Fruit fly (Drosophila melanogaster) whole organism, embryonic: Measurements from ENCODE around the gene ocn.
A peak's percentile ranks its signal among the peaks of the same experiment; 100 is the strongest.

ENCODE experiments used
- CG11723 ChIP-seq: fragments of 200-800 bp; sonication (Bioruptor generic); optimal IDR thresholded peaks from 2 replicates; lab custom pipeline; 2017; ENCODE audit warnings: missing biosample characterization, mild to moderate bottlenecking, missing genetic modification characterization
- CG12104 ChIP-seq: fragments of 200-800 bp; sonication (Bioruptor generic); optimal IDR thresholded peaks from 3 replicates; lab custom pipeline; 2016; ENCODE audit warnings: missing biosample characterization, missing genetic modification characterization
- CG13287 ChIP-seq: fragments of 200-800 bp; sonication (Bioruptor generic); IDR thresholded peaks from 2 replicates; pipeline ENCODE4 v1.3.6; 2022; ENCODE audit warnings: missing biosample characterization, missing genetic modification characterization; ENCODE audit not compliant: partially characterized antibody
- CG14860 ChIP-seq: fragments of 200-800 bp; sonication (Bioruptor generic); IDR thresholded peaks from 3 replicates; pipeline ENCODE4 v1.3.6; 2022; ENCODE audit warnings: missing biosample characterization, missing genetic modification characterization; ENCODE audit not compliant: partially characterized antibody
- CG15269 ChIP-seq: fragments of 200-800 bp; sonication (Bioruptor generic); optimal IDR thresholded peaks from 2 replicates; lab custom pipeline; 2018; ENCODE audit warnings: missing biosample characterization, mild to moderate bottlenecking, missing genetic modification characterization, moderate library complexity
- CG15696 ChIP-seq: fragments of 200-800 bp; sonication (Bioruptor generic); optimal IDR thresholded peaks from 2 replicates; lab custom pipeline; 2019; ENCODE audit warnings: missing biosample characterization, mild to moderate bottlenecking, missing genetic modification characterization, moderate library complexity
- CG1603 ChIP-seq: fragments of 200-800 bp; sonication (Bioruptor generic); optimal IDR thresholded peaks from 2 replicates; lab custom pipeline; 2019; ENCODE audit warnings: missing biosample characterization, mild to moderate bottlenecking, missing genetic modification characterization, moderate library complexity
- CG16815 ChIP-seq: fragments of 200-800 bp; sonication (Bioruptor generic); optimal IDR thresholded peaks from 3 replicates; lab custom pipeline; 2017; ENCODE audit warnings: missing biosample characterization, mild to moderate bottlenecking, missing genetic modification characterization
- CG18476 ChIP-seq: fragments of 200-800 bp; sonication (Bioruptor generic); optimal IDR thresholded peaks from 2 replicates; lab custom pipeline; 2016; ENCODE audit warnings: missing biosample characterization, mild to moderate bottlenecking, missing genetic modification characterization
- CG2116 ChIP-seq: fragments of 200-800 bp; sonication (Bioruptor generic); optimal IDR thresholded peaks from 3 replicates; lab custom pipeline; 2018; ENCODE audit warnings: missing biosample characterization, mild to moderate bottlenecking, missing genetic modification characterization
- CG2120 ChIP-seq: fragments of 200-800 bp; sonication (Bioruptor generic); optimal IDR thresholded peaks from 3 replicates; lab custom pipeline; 2016; ENCODE audit warnings: missing biosample characterization, missing genetic modification characterization
- CG2678 ChIP-seq: fragments of 200-800 bp; sonication (Bioruptor generic); optimal IDR thresholded peaks from 3 replicates; lab custom pipeline; 2019; ENCODE audit warnings: missing biosample characterization, mild to moderate bottlenecking, missing genetic modification characterization, moderate library complexity
- CG2889 ChIP-seq: fragments of 200-800 bp; sonication (Bioruptor generic); IDR thresholded peaks from 3 replicates; pipeline ENCODE4 v1.3.6; 2022; ENCODE audit warnings: missing biosample characterization, missing genetic modification characterization
- CG30020 ChIP-seq: fragments of 200-800 bp; optimal IDR thresholded peaks from 2 replicates; lab custom pipeline; 2019; ENCODE audit warnings: missing biosample characterization, mild to moderate bottlenecking, missing genetic modification characterization, moderate library complexity
- CG30403 ChIP-seq: fragments of 200-800 bp; sonication (Bioruptor generic); optimal IDR thresholded peaks from 3 replicates; lab custom pipeline; 2016; ENCODE audit warnings: missing biosample characterization, missing genetic modification characterization
- CG31365 ChIP-seq: fragments of 200-800 bp; sonication (Bioruptor generic); optimal IDR thresholded peaks from 2 replicates; lab custom pipeline; 2018; ENCODE audit warnings: missing biosample characterization, mild to moderate bottlenecking, missing genetic modification characterization
- CG32767 ChIP-seq: fragments of 200-800 bp; sonication (Bioruptor generic); IDR thresholded peaks from 2 replicates; pipeline ENCODE4 v1.3.6; 2022; ENCODE audit warnings: missing biosample characterization, missing genetic modification characterization
- CG3407 ChIP-seq: fragments of 200-800 bp; sonication (Bioruptor generic); optimal IDR thresholded peaks from 2 replicates; lab custom pipeline; 2018; ENCODE audit warnings: missing biosample characterization, mild to moderate bottlenecking, missing genetic modification characterization
- CG4404 ChIP-seq: fragments of 200-800 bp; sonication (Bioruptor generic); IDR thresholded peaks from 2 replicates; pipeline ENCODE4 v1.3.6; 2022; ENCODE audit warnings: missing biosample characterization, missing genetic modification characterization
- CG4730 ChIP-seq: fragments of 200-800 bp; sonication (Bioruptor generic); IDR thresholded peaks from 2 replicates; pipeline ENCODE4 v1.3.6; 2022; ENCODE audit warnings: missing biosample characterization, missing genetic modification characterization
- CG6689 ChIP-seq: fragments of 200-800 bp; sonication (Bioruptor generic); IDR thresholded peaks from 2 replicates; pipeline ENCODE4 v1.3.6; 2022; ENCODE audit warnings: missing biosample characterization, missing genetic modification characterization
- CG6854 ChIP-seq: fragments of 200-800 bp; sonication (Bioruptor generic); optimal IDR thresholded peaks from 3 replicates; lab custom pipeline; 2017; ENCODE audit warnings: missing biosample characterization, mild to moderate bottlenecking, missing genetic modification characterization
- CG8478 ChIP-seq: fragments of >200 bp; optimal IDR thresholded peaks from 2 replicates; lab custom pipeline; 2018
- CG9215 ChIP-seq: fragments of 200-800 bp; sonication (Bioruptor generic); IDR thresholded peaks from 2 replicates; pipeline ENCODE4 v1.3.6; 2022; ENCODE audit warnings: missing biosample characterization, missing genetic modification characterization
- CG9876 ChIP-seq: fragments of 200-800 bp; sonication (Bioruptor generic); optimal IDR thresholded peaks from 2 replicates; lab custom pipeline; 2016; ENCODE audit warnings: missing biosample characterization, missing genetic modification characterization
- Dfd ChIP-seq, 2 experiments: fragments of >200 bp; optimal IDR thresholded peaks; 2 replicates each; lab custom pipeline; 2017; ENCODE audit warnings: missing biosample characterization in 2 of 2, missing genetic modification characterization in 2 of 2
- E2f1 ChIP-seq: fragments of 200-800 bp; sonication (Bioruptor generic); IDR thresholded peaks from 2 replicates; pipeline ENCODE4 v1.3.6; 2022; ENCODE audit warnings: missing biosample characterization, missing genetic modification characterization
- Fer1 ChIP-seq: fragments of 200-800 bp; sonication (Bioruptor generic); optimal IDR thresholded peaks from 2 replicates; lab custom pipeline; 2017; ENCODE audit warnings: missing biosample characterization, mild to moderate bottlenecking, missing genetic modification characterization
- Hr3 ChIP-seq: fragments of 200-800 bp; sonication (Bioruptor generic); optimal IDR thresholded peaks from 3 replicates; lab custom pipeline; 2016; ENCODE audit warnings: missing biosample characterization, missing genetic modification characterization
- Lpt ChIP-seq: fragments of >200 bp; optimal IDR thresholded peaks from 2 replicates; lab custom pipeline; 2018; ENCODE audit warnings: missing biosample characterization, missing genetic modification characterization
- Meics ChIP-seq: fragments of 200-800 bp; sonication (Bioruptor generic); optimal IDR thresholded peaks from 2 replicates; lab custom pipeline; 2017; ENCODE audit warnings: missing biosample characterization, mild to moderate bottlenecking, missing genetic modification characterization
- NfI ChIP-seq: fragments of 200-800 bp; sonication (Bioruptor generic); optimal IDR thresholded peaks from 3 replicates; lab custom pipeline; 2018; ENCODE audit warnings: missing biosample characterization, mild to moderate bottlenecking, missing genetic modification characterization, moderate library complexity
- Pdp1 ChIP-seq, 2 experiments: fragments of 200-800 bp; sonication (Bioruptor generic); optimal IDR thresholded peaks; 3 replicates each; lab custom pipeline; 2016; ENCODE audit warnings: missing biosample characterization in 2 of 2, missing genetic modification characterization in 2 of 2, mild to moderate bottlenecking in 1 of 2, moderate library complexity in 1 of 2
- Scr ChIP-seq: fragments of 200-800 bp; sonication (Bioruptor generic); IDR thresholded peaks from 2 replicates; pipeline ENCODE4 v1.3.6; 2022; ENCODE audit warnings: missing biosample characterization, missing genetic modification characterization; ENCODE audit not compliant: partially characterized antibody
- aop ChIP-seq: fragments of 200-800 bp; sonication (Bioruptor generic); IDR thresholded peaks from 2 replicates; pipeline ENCODE4 v1.3.6; 2022; ENCODE audit warnings: missing biosample characterization, missing genetic modification characterization
- ato ChIP-seq: fragments of 200-800 bp; sonication (Bioruptor generic); IDR thresholded peaks from 2 replicates; pipeline ENCODE4 v1.3.6; 2022; ENCODE audit warnings: missing biosample characterization, missing genetic modification characterization; ENCODE audit not compliant: partially characterized antibody
- dpn ChIP-seq, 2 experiments: fragments of 200-800 bp; sonication (Bioruptor generic); optimal IDR thresholded peaks; 3 replicates each; lab custom pipeline; 2016; ENCODE audit warnings: missing biosample characterization in 2 of 2, missing genetic modification characterization in 2 of 2
- fd102C ChIP-seq: fragments of 200-800 bp; sonication (Bioruptor generic); optimal IDR thresholded peaks from 2 replicates; lab custom pipeline; 2018; ENCODE audit warnings: missing biosample characterization, mild to moderate bottlenecking, missing genetic modification characterization, moderate library complexity
- gcm ChIP-seq: fragments of 200-800 bp; sonication (Bioruptor generic); optimal IDR thresholded peaks from 2 replicates; lab custom pipeline; 2019; ENCODE audit warnings: missing biosample characterization, mild to moderate bottlenecking, missing genetic modification characterization, moderate library complexity
- gem ChIP-seq: fragments of 200-800 bp; sonication (Bioruptor generic); optimal IDR thresholded peaks from 2 replicates; lab custom pipeline; 2019; ENCODE audit warnings: missing biosample characterization, mild to moderate bottlenecking, missing genetic modification characterization, moderate library complexity
- grau ChIP-seq: fragments of 200-800 bp; optimal IDR thresholded peaks from 3 replicates; lab custom pipeline; 2019; ENCODE audit warnings: missing biosample characterization, mild to moderate bottlenecking, missing genetic modification characterization, moderate library complexity
- gt ChIP-seq: fragments of 200-800 bp; sonication (Bioruptor generic); IDR thresholded peaks from 2 replicates; pipeline ENCODE4 v1.3.6; 2022; ENCODE audit warnings: missing biosample characterization, missing genetic modification characterization
- hbn ChIP-seq: fragments of 200-800 bp; sonication (Bioruptor generic); IDR thresholded peaks from 2 replicates; pipeline ENCODE4 v1.3.6; 2022; ENCODE audit warnings: missing biosample characterization, missing genetic modification characterization; ENCODE audit not compliant: partially characterized antibody
- jing ChIP-seq: fragments of 200-800 bp; sonication (Bioruptor generic); optimal IDR thresholded peaks from 2 replicates; lab custom pipeline; 2018; ENCODE audit warnings: missing biosample characterization, mild to moderate bottlenecking, missing genetic modification characterization
- schlank ChIP-seq: fragments of 200-800 bp; sonication (Bioruptor generic); optimal IDR thresholded peaks from 2 replicates; lab custom pipeline; 2018; ENCODE audit warnings: missing biosample characterization, mild to moderate bottlenecking, missing genetic modification characterization
- tin ChIP-seq: fragments of 200-800 bp; sonication (Bioruptor generic); optimal IDR thresholded peaks from 3 replicates; lab custom pipeline; 2016; ENCODE audit warnings: missing biosample characterization, missing genetic modification characterization
- tio ChIP-seq: fragments of 200-800 bp; sonication (Bioruptor generic); optimal IDR thresholded peaks from 2 replicates; lab custom pipeline; 2017; ENCODE audit warnings: missing biosample characterization, missing genetic modification characterization, inconsistent platforms
- tll ChIP-seq, 2 experiments: fragments of 200-800 bp in 1 of 2; fragments of >200 bp in 1 of 2; sonication (Bioruptor generic) in 1 of 2; optimal IDR thresholded peaks; 2 replicates each; lab custom pipeline; 2017 to 2019; ENCODE audit warnings: missing biosample characterization in 2 of 2, missing genetic modification characterization in 2 of 2, mild to moderate bottlenecking in 1 of 2, moderate library complexity in 1 of 2
- unpg ChIP-seq: fragments of 200-800 bp; sonication (Bioruptor generic); optimal IDR thresholded peaks from 3 replicates; lab custom pipeline; 2018; ENCODE audit warnings: missing biosample characterization, mild to moderate bottlenecking, missing genetic modification characterization, moderate library complexity
- wor ChIP-seq: fragments of 200-800 bp; sonication (Bioruptor generic); IDR thresholded peaks from 2 replicates; pipeline ENCODE4 v1.3.6; 2022; ENCODE audit warnings: missing biosample characterization, missing genetic modification characterization
- z ChIP-seq: fragments of 200-800 bp; sonication (Bioruptor generic); IDR thresholded peaks from 3 replicates; pipeline ENCODE4 v1.3.6; 2022; ENCODE audit warnings: missing biosample characterization, missing genetic modification characterization
- zfh2 ChIP-seq: fragments of 200-800 bp; sonication (Bioruptor generic); optimal IDR thresholded peaks from 2 replicates; lab custom pipeline; 2016; ENCODE audit warnings: missing biosample characterization, missing genetic modification characterization

Gene ocn

dm6 chr3R:30083215-30083614 is 45.7 kb upstream of the ocn start (continued):
- TF ChIP-seq ato (GFP tag; lab: Robert Waterston, UW) (no peak), CG9876 (GFP tag; lab: Kevin White, UChicago) (no peak), CG2116 (GFP tag; lab: Kevin White, UChicago) (no peak), wor (GFP tag; lab: Robert Waterston, UW) (no peak), CG15269 (peak; percentile 19), Pdp1 (GFP tag; optimal IDR thresholded peaks at IDR 0.05; lab: Kevin White, UChicago) (peak in 1 of 2 experiments; percentile 11), Dfd (GFP tag; optimal IDR thresholded peaks at IDR 0.05; lab: Kevin White, UChicago) (no peak), z (GFP tag; lab: Robert Waterston, UW) (no peak), E2f1 (GFP tag; lab: Robert Waterston, UW) (no peak), fd102C (GFP tag; lab: Kevin White, UChicago) (no peak), CG15696 (no peak), CG6854 (GFP tag; lab: Kevin White, UChicago) (no peak), gem (tag; lab: Kevin White, UChicago) (peak; percentile 47), tll (GFP tag; optimal IDR thresholded peaks at IDR 0.05; lab: Kevin White, UChicago) (no peak), CG12104 (GFP tag; lab: Kevin White, UChicago) (no peak), CG13287 (GFP tag; lab: Robert Waterston, UW) (no peak), CG9215 (GFP tag; lab: Robert Waterston, UW) (no peak), CG3407 (no peak), gcm (GFP tag; lab: Kevin White, UChicago) (no peak), Lpt (GFP tag; lab: Kevin White, UChicago) (no peak), CG4730 (GFP tag; lab: Robert Waterston, UW) (no peak), CG2120 (GFP tag; lab: Kevin White, UChicago) (peak; percentile 32), CG1603 (tag; lab: Kevin White, UChicago) (peak; percentile 16), NfI (GFP tag; lab: Kevin White, UChicago) (no peak), Fer1 (GFP tag; lab: Kevin White, UChicago) (no peak), Hr3 (GFP tag; lab: Kevin White, UChicago) (no peak), tio (GFP tag; lab: Kevin White, UChicago) (no peak), unpg (GFP tag; lab: Kevin White, UChicago) (peak; percentile 14), CG11723 (GFP tag; lab: Kevin White, UChicago) (no peak), jing (no peak), CG30403 (GFP tag; lab: Kevin White, UChicago) (no peak), CG31365 (tag; lab: Kevin White, UChicago) (no peak), Scr (no peak), gt (GFP tag; lab: Robert Waterston, UW) (no peak), schlank (tag; lab: Kevin White, UChicago) (no peak), CG30020 (tag; lab: Kevin White, UChicago) (no peak), CG6689 (GFP tag; lab: Robert Waterston, UW) (no peak), hbn (GFP tag; lab: Robert Waterston, UW) (no peak), CG18476 (GFP tag; lab: Kevin White, UChicago) (no peak), grau (tag; lab: Kevin White, UChicago) (peak; percentile 23), CG16815 (no peak), CG2678 (tag; lab: Kevin White, UChicago) (peak; percentile 35), dpn (GFP tag; optimal IDR thresholded peaks at IDR 0.05; lab: Kevin White, UChicago) (no peak), zfh2 (GFP tag; lab: Kevin White, UChicago) (no peak), Meics (GFP tag; lab: Kevin White, UChicago) (peak; percentile 24), CG32767 (GFP tag; lab: Robert Waterston, UW) (no peak), CG2889 (GFP tag; lab: Robert Waterston, UW) (no peak), CG14860 (GFP tag; lab: Robert Waterston, UW) (no peak), CG4404 (GFP tag; lab: Robert Waterston, UW) (no peak), tin (GFP tag; lab: Kevin White, UChicago) (no peak), CG8478 (lab: Kevin White, UChicago) (no peak), aop (no peak)
